Worm (Caenorhabditis elegans) whole organism, L4 larva: ENCODE measurements around the gene srbc-84.

ENCODE experiments used
- R02D3.7 ChIP-seq: fragments of 150-350 bp; sonication (generic microtip); optimal IDR thresholded peaks from 3 replicates; lab custom pipeline; 2014; ENCODE audit warnings: missing biosample characterization, missing genetic modification characterization
- aly-2 ChIP-seq: sonication (generic microtip); optimal IDR thresholded peaks from 2 replicates; lab custom pipeline; 2018; ENCODE audit warnings: missing biosample characterization, missing genetic modification characterization
- attf-4 ChIP-seq: sonication (generic microtip); optimal IDR thresholded peaks from 3 replicates; lab custom pipeline; 2017; ENCODE audit warnings: missing biosample characterization, missing genetic modification characterization
- ceh-32 ChIP-seq: sonication (generic microtip); optimal IDR thresholded peaks from 2 replicates; lab custom pipeline; 2016; ENCODE audit warnings: mild to moderate bottlenecking, missing genetic modification characterization, missing compliant biosample characterization; ENCODE audit not compliant: poor library complexity
- dve-1 ChIP-seq: sonication (generic microtip); optimal IDR thresholded peaks from 2 replicates; lab custom pipeline; 2017; ENCODE audit warnings: antibody characterized with exemption, mild to moderate bottlenecking, missing genetic modification characterization, missing compliant biosample characterization; ENCODE audit not compliant: insufficient read depth
- lin-29 ChIP-seq: fragments of 200-800 bp; sonication (Bioruptor generic); IDR thresholded peaks from 2 replicates; pipeline ENCODE4 v1.3.6; 2022; ENCODE audit warnings: missing genetic modification reagents, missing genetic modification characterization, missing compliant biosample characterization
- lin-39 ChIP-seq: fragments of 150-350 bp; optimal IDR thresholded peaks from 2 replicates; lab custom pipeline; 2014; ENCODE audit warnings: missing biosample characterization, missing genetic modification reagents, missing genetic modification characterization
- mep-1 ChIP-seq: fragments of 150-350 bp; sonication (generic microtip); optimal IDR thresholded peaks from 3 replicates; lab custom pipeline; 2014; ENCODE audit warnings: missing biosample characterization, missing genetic modification characterization
- unc-62 ChIP-seq, 3 experiments: fragments of 150-350 bp in 1 of 3; sonication (generic microtip); optimal IDR thresholded peaks in 2 of 3; peaks in 1 of 3; 1 replicate in 1 of 3; 2 replicates in 2 of 3; lab custom pipeline; 2014 to 2017; ENCODE audit warnings: missing biosample characterization in 3 of 3, missing genetic modification characterization in 3 of 3, missing genetic modification reagents in 3 of 3, missing genotype in 1 of 3

- no peak for TF ChIP-seq unc-62 (GFP tag; optimal IDR thresholded peaks at IDR 0.05 in 1 of 2; lab: Kevin White, UChicago)
- no peak for TF ChIP-seq unc-62 (tag; optimal IDR thresholded peaks at IDR 0.05; lab: Kevin White, UChicago)
- TF ChIP-seq lin-29 (GFP tag; lab: Robert Waterston, UW) = no peak
- TF ChIP-seq R02D3.7 = no peak
- TF ChIP-seq mep-1 = no peak
- TF ChIP-seq dve-1 (tag; lab: Kevin White, UChicago) = no peak
- no peak for TF ChIP-seq aly-2 (tag; lab: Kevin White, UChicago)
- no peak for TF ChIP-seq attf-4 (tag; lab: Kevin White, UChicago)
- no peak for TF ChIP-seq lin-39
- TF ChIP-seq ceh-32 = no peak
Observed at ce11 chrV:16249105-16249504, 49.7 kb upstream of the srbc-84 start.
